Worm (Caenorhabditis elegans) whole organism, L4 larva: ENCODE measurements around the gene emb-8.

Experiments
- T20F7.1 ChIP-seq: fragments of 200-800 bp; sonication (Bioruptor generic); optimal IDR thresholded peaks from 2 replicates; lab custom pipeline; 2018; ENCODE audit warnings: mild to moderate bottlenecking, missing genetic modification characterization, missing compliant biosample characterization
- snpc-4 ChIP-seq: fragments of 150-350 bp; optimal IDR thresholded peaks from 2 replicates; lab custom pipeline; 2014; ENCODE audit warnings: missing biosample characterization, missing genetic modification characterization

DNA sequence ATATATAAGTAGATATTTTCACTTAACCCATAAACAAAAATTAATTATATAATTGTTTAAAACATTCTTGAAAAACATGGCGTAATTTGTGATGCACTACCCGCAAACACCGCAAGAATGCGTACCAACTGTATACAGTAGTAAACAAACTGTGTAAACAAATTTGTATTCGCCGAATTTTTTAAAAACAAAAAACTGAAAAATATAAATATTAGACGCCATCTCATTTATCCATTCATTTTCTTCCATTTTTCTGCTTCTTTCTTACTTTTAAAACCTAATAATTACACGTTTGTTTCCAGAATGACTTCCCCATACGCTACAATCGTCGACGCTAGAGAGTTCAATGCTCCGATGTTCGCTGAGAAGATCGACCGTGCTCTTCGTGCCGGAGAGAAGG lies 25.8 kb upstream of the emb-8 start, which contains the start of gene nex-1:
- no peak for TF ChIP-seq snpc-4 (tag; lab: Kevin White, UChicago)
- no peak for TF ChIP-seq T20F7.1 (GFP tag; lab: Kevin White, UChicago)
